Fruit fly (Drosophila melanogaster): ENCODE data around the gene PNUTS.

DNA sequence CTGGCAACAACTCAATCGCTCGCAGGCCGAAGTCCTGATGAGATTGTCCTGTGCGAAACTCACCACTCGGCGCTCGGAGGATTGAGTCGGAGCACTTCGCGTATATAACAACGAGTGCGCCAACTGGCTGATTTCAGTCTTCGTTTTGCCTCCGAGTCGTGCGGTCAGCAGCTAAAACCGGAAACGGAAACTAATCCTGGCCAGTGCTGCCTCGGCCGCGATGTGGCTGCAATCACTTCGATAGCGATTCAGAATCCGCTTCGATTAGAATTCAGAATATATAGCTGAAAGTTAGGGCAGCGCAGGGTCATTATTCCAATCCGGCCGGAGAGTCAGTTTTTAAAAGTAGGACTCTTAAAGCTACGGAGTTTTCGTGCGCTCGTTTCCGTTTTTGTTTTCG is 52.4 kb downstream of the PNUTS start, which contains the start of gene Tmtc2:
- no peak for TF ChIP-seq h (optimal IDR thresholded peaks at IDR 0.05)
- TF ChIP-seq psq (optimal IDR thresholded peaks at IDR 0.05) = no peak
- TF ChIP-seq Myc (optimal IDR thresholded peaks at IDR 0.05) = no peak
